Worm (Caenorhabditis elegans) whole organism, L4/young adult: ENCODE data around the gene Y82E9BR.8.
"Not testable (repeated sequence)": the region's sequence is repeated elsewhere in the genome, so short reads cannot be mapped to it uniquely, and the experiment has no call there.

ENCODE experiments used
- W03F9.2 ChIP-seq: fragments of 150-350 bp; optimal IDR thresholded peaks from 2 replicates; lab custom pipeline; 2014; ENCODE audit warnings: missing biosample characterization, missing genetic modification characterization
- dao-5 ChIP-seq: sonication (generic microtip); optimal IDR thresholded peaks from 2 replicates; lab custom pipeline; 2016; ENCODE audit warnings: missing genotype, missing genetic modification characterization, moderate library complexity, missing compliant biosample characterization
- him-1 ChIP-seq: sonication (generic microtip); optimal IDR thresholded peaks from 2 replicates; lab custom pipeline; 2016; ENCODE audit warnings: missing genotype, missing genetic modification reagents, missing genetic modification characterization, missing compliant biosample characterization

The Y82E9BR.8 gene

DNA sequence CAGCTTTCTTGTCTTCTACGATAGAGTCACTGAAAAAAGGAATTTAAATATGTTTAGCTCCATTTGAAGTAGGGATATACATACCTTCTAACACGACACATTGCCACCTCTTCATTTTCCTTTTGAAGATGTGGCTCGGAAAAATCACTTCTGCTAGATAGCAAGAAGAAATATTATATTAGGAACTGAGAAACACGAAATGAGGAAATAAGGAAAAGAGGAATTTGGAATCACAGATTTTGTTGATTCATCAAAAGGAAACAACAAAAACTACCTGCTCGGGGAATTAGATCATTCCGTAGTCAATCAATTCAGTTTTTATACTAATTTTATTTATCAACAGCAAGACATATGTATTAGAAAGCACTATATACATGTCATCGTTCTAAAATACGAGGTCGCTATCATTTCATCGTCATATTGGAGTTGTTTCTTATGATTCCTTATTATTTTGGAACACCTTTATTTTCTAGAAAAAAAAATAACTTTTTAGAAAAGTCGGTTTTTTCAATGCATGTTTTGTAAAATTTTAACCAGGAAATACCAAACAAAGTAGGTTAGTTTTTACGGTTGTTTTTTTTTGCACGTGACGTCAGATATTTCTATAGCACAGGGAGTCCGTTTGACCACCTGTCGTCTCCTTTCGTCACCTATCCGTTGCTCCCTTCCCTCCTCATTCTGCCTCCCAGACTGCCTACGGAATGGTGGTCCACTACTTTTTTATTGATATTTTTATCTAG lies 22.8 kb upstream of the Y82E9BR.8 start, which contains the start of the genes pals-21 and Y82E9BR.6:
Gene pals-21, minus strand, starts transcription at position 101 of the 740 bp plus-strand sequence.
Gene Y82E9BR.6, plus strand, starts transcription at position 690 of the 740 bp plus-strand sequence.
- TF ChIP-seq him-1 (tag; lab: Kevin White, UChicago) (no peak), W03F9.2 (tag; lab: Kevin White, UChicago) (no peak), dao-5 (tag; lab: Kevin White, UChicago) (no peak)

DNA sequence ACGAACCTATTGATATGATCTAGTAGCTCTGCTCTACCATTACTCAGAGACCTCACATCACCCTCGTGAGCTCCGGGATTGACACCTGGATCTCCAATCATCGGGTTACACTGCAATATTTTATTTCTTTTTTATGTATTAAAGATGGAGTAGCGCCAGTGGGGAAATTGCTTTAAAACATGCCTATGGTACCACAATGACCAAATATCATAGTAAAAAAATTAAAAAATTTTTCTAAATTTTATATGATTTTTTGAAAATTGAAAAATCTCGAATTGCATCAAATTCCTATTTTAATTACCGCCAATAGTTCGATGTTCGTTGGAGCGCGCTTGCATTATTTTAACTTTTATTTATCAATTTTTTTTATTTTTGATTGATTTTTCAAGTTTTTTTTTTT lies 20.0 kb upstream of the Y82E9BR.8 start, which contains the start of gene pals-40:
Gene pals-40, minus strand, starts transcription at position 101 of the 400 bp plus-strand sequence.
- TF ChIP-seq him-1, dao-5, W03F9.2 (tag; lab: Kevin White, UChicago): not testable (repeated sequence)

- TF ChIP-seq dao-5, him-1, W03F9.2 (tag; lab: Kevin White, UChicago): not testable (repeated sequence)
These were observed 17.6 kb upstream of the Y82E9BR.8 start, which contains the start of gene Y82E9BR.10 for ce11 chrIII:1375491-1375890. Gene Y82E9BR.10, minus strand, starts transcription at chrIII:1375591.

DNA sequence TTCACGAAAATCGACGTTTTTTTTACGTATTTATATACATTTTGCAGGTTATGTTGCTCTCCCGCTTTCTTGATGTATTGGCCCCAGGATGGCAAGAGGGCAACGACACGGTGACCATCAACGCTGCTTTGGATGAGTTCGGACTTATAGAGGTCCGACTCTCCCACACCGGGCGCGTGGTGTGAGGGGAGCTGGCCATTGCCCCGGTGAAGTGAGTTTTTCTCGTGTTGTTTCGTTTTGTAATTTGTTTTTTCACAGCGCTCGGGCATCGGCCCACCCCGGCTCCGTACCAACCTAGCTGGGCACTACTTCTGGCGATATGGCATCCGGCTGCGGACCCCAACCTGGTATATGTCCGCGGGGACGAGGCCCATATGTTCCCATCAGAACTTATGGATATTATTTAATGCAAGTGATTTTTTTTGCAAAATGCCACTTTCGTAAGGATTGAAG lies 16.5 kb upstream of the Y82E9BR.8 start, which contains the start of gene Y82E9BR.20:
Gene Y82E9BR.20, plus strand, starts transcription at position 51 of the 453 bp plus-strand sequence.
- no peak for TF ChIP-seq him-1 (tag; lab: Kevin White, UChicago)
- no peak for TF ChIP-seq dao-5 (tag; lab: Kevin White, UChicago)
- no peak for TF ChIP-seq W03F9.2 (tag; lab: Kevin White, UChicago)

- TF ChIP-seq dao-5 (tag; lab: Kevin White, UChicago) (no peak), him-1 (tag; lab: Kevin White, UChicago) (no peak), W03F9.2 (tag; lab: Kevin White, UChicago) (no peak)
These were observed 14.7 kb upstream of the Y82E9BR.8 start for ce11 chrIII:1372563-1372962.

DNA sequence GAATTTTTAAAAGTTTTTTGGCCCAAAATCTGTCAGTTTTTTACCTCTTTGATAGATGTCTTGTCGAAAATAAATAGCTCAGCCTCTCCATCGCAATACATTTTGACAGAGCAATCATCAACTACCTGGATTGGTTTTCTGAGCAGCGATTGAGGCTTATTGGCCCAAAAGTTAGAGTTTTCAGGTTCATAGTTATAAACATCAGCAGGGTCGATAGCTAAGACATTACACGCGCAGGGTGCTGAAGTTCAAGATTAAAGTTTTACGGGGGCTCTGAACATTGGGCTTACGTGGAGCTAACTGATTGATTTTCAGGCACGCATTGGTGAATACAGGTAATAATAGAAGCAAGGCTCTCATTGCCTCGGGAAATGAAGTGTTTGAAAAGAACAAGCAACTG lies 1.8 kb upstream of the Y82E9BR.8 start, which contains the start of gene Y82E9BR.9:
Gene Y82E9BR.9, minus strand, starts transcription at position 101 of the 400 bp plus-strand sequence.
- TF ChIP-seq dao-5 (tag; lab: Kevin White, UChicago) (no peak), him-1 (tag; lab: Kevin White, UChicago) (no peak), W03F9.2 (tag; lab: Kevin White, UChicago) (no peak)

- no peak for TF ChIP-seq him-1 (tag; lab: Kevin White, UChicago)
- TF ChIP-seq W03F9.2 (tag; lab: Kevin White, UChicago), result no peak
- TF ChIP-seq dao-5 (tag; lab: Kevin White, UChicago), result no peak
These were observed 2.6 kb downstream of the Y82E9BR.8 start, which contains the start of gene Y82E9BL.1 for ce11 chrIII:1355320-1355719. Gene Y82E9BL.1, minus strand, starts transcription at chrIII:1355420.

DNA sequence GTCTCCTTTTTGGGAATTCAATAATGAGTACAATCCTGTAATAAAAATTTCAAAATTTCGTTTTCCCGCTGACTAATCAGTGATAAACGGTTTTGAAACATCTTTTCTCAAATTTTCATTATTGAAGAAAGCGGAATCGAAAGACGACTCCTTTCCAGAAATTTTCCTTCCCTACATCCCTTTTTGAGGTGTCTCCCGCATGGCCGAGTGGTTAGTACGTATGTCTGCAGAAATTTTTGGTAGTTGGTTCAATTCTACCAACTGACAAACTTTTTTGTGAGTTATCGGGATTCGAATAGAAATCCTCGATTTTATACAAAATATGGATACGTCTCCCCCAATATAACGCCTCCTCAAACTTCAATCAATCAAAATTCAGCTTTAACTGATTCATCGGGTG lies 3.4 kb downstream of the Y82E9BR.8 start:
- no peak for TF ChIP-seq him-1 (tag; lab: Kevin White, UChicago)
- no peak for TF ChIP-seq W03F9.2 (tag; lab: Kevin White, UChicago)
- no peak for TF ChIP-seq dao-5 (tag; lab: Kevin White, UChicago)

ce11 chrIII:1350745-1351144 lies 7.1 kb downstream of the Y82E9BR.8 start, which contains the start of gene Y82E9BL.3:
Gene Y82E9BL.3, minus strand, starts transcription at chrIII:1350845.
- no peak for TF ChIP-seq him-1 (tag; lab: Kevin White, UChicago)
- TF ChIP-seq dao-5 (tag; lab: Kevin White, UChicago), result no peak
- TF ChIP-seq W03F9.2 (tag; lab: Kevin White, UChicago), result no peak

- TF ChIP-seq him-1 (tag; lab: Kevin White, UChicago), result no peak
These were observed 8.6 kb downstream of the Y82E9BR.8 start, which contains the start of gene fbxa-25 for ce11 chrIII:1349313-1349712. Gene fbxa-25, minus strand, starts transcription at chrIII:1349450.

DNA sequence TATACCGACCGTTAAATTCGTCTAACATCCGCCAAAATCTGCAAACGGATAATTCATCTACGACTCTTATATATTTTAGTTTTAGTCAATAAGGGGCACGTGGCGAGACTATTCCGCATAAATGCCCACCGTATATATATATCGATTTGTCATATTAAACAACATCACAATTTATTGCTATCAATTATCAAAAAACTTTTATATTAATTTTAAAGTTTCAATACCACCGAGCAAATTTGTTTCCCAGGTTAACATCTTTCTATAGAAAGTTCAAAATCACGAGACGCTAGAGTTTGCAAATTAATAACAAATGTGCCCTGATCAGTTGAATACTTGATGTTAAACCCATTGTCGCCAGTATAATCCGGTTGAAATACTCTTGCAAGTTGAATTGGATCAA lies 10.3 kb downstream of the Y82E9BR.8 start, which contains the start of gene Y82E9BL.5:
Gene Y82E9BL.5, minus strand, starts transcription at position 101 of the 400 bp plus-strand sequence.
- TF ChIP-seq him-1 (tag; lab: Kevin White, UChicago) (no peak), W03F9.2 (tag; lab: Kevin White, UChicago) (no peak), dao-5 (tag; lab: Kevin White, UChicago) (no peak)

DNA sequence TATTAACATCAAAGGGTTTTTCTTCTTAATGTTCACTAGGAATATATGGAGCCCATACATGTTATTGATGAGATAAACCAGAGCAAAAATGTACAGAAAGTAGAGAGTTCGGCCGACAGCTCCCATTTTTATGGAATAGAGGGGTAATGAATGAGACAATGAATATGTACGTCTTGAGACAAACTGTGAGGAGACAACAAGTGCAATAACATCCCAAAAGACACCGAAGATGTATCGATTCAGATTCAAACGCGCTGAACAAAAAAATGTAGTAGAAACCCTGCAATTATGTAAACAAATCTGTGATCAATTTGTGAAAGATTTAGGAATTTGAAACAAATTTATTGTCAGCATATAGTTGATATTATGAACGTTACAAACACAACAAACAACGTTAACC lies 10.9 kb downstream of the Y82E9BR.8 start:
- TF ChIP-seq dao-5 (tag; lab: Kevin White, UChicago), result no peak
- TF ChIP-seq him-1 (tag; lab: Kevin White, UChicago), result no peak
- TF ChIP-seq W03F9.2 (tag; lab: Kevin White, UChicago), result no peak

DNA sequence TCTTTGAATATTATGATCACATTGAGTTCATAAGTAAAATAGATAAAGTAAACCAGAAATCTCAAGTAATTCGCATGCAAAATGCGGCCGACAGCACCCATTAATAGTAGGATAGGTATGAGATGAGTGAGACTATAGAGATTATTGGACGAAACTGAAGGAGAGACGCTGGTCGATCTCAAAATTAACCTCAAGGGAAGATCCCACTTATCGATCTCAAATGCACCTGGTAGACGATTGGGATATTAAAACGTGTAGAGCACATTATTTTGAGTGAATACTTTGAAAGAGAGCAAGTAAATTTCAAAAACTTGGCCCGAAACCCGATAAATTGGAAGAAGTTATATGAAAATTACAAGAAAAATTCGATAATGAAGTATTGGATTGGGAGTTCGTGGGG lies 12.2 kb downstream of the Y82E9BR.8 start, which contains the start of gene Y82E9BL.6:
Gene Y82E9BL.6, minus strand, starts transcription at position 101 of the 400 bp plus-strand sequence.
- no peak for TF ChIP-seq him-1 (tag; lab: Kevin White, UChicago)
- no peak for TF ChIP-seq W03F9.2 (tag; lab: Kevin White, UChicago)
- no peak for TF ChIP-seq dao-5 (tag; lab: Kevin White, UChicago)
